Worm (Caenorhabditis elegans) whole organism, young adult: ENCODE data around the gene rps-12.
A peak's percentile ranks its signal among the peaks of the same experiment; 100 is the strongest.

Experiments used
- B0035.1 ChIP-seq: sonication (generic microtip); optimal IDR thresholded peaks from 2 replicates; lab custom pipeline; 2016; ENCODE audit warnings: missing genetic modification characterization, mild to moderate bottlenecking, missing compliant biosample characterization, missing genotype, missing genetic modification reagents
- C17E4.6 ChIP-seq: fragments of 200-800 bp; sonication (Bioruptor generic); IDR thresholded peaks from 2 replicates; pipeline ENCODE4 v1.3.6; 2022; ENCODE audit warnings: missing genetic modification reagents, missing genetic modification characterization, missing compliant biosample characterization
- die-1 ChIP-seq: sonication (generic microtip); optimal IDR thresholded peaks from 2 replicates; lab custom pipeline; 2016; ENCODE audit warnings: missing genotype, mild to moderate bottlenecking, missing genetic modification characterization, missing compliant biosample characterization
- dpl-1 ChIP-seq: fragments of 150-350 bp; optimal IDR thresholded peaks from 2 replicates; lab custom pipeline; 2014; ENCODE audit warnings: missing biosample characterization, missing genetic modification reagents, missing genetic modification characterization
- rec-8 ChIP-seq, 2 experiments: sonication (generic microtip); optimal IDR thresholded peaks; 2 replicates each; lab custom pipeline; 2016; ENCODE audit warnings: mild to moderate bottlenecking in 2 of 2, missing genetic modification characterization in 2 of 2, missing genetic modification reagents in 2 of 2, missing genotype in 2 of 2, missing biosample characterization in 1 of 2, missing compliant biosample characterization in 1 of 2, moderate library complexity in 1 of 2
- snpc-3.4 ChIP-seq: sonication (generic microtip); optimal IDR thresholded peaks from 2 replicates; lab custom pipeline; 2017; ENCODE audit warnings: missing genetic modification characterization, mild to moderate bottlenecking, missing compliant biosample characterization, antibody characterized with exemption, moderate library complexity, missing genotype, missing genetic modification reagents
- unc-62 ChIP-seq: fragments of 150-350 bp; optimal IDR thresholded peaks from 2 replicates; lab custom pipeline; 2014; ENCODE audit warnings: missing biosample characterization, missing genetic modification reagents, missing genetic modification characterization
- xnd-1 ChIP-seq: sonication (generic microtip); optimal IDR thresholded peaks from 2 replicates; lab custom pipeline; 2016; ENCODE audit warnings: missing genotype, missing genetic modification reagents, missing genetic modification characterization, missing compliant biosample characterization
- zfh-2 ChIP-seq: fragments of 200-800 bp; sonication (Bioruptor generic); conservative IDR thresholded peaks from 2 replicates; pipeline ENCODE4 v1.3.6; 2022; ENCODE audit warnings: missing genetic modification reagents, missing genetic modification characterization, missing compliant biosample characterization

ce11 chrIII:5715467-5715866, 36.4 kb downstream of the rps-12 start:
- TF ChIP-seq dpl-1 (GFP tag; lab: Kevin White, UChicago) (no peak), xnd-1 (no peak), zfh-2 (GFP tag; lab: Robert Waterston, UW) (peak; percentile 94), unc-62 (GFP tag; lab: Kevin White, UChicago) (no peak), die-1 (tag; lab: Kevin White, UChicago) (no peak), B0035.1 (no peak), rec-8 (tag; optimal IDR thresholded peaks at IDR 0.05; lab: Kevin White, UChicago) (no peak), C17E4.6 (GFP tag; lab: Robert Waterston, UW) (no peak), snpc-3.4 (tag; lab: Kevin White, UChicago) (no peak)
